Fruit fly (Drosophila melanogaster) whole organism, wandering third instar larva: ENCODE results near the gene mge.

Experiments used
- Abd-B ChIP-seq: fragments of >200 bp; optimal IDR thresholded peaks from 2 replicates; lab custom pipeline; 2017; ENCODE audit warnings: missing biosample characterization, missing genetic modification characterization
- CG32264 ChIP-seq: fragments of 200-800 bp; sonication (Bioruptor generic); optimal IDR thresholded peaks from 2 replicates; lab custom pipeline; 2016; ENCODE audit warnings: missing biosample characterization, missing genetic modification characterization
- CG9705 ChIP-seq: fragments of 200-800 bp; sonication (Bioruptor generic); optimal IDR thresholded peaks from 2 replicates; lab custom pipeline; 2018; ENCODE audit warnings: missing biosample characterization, mild to moderate bottlenecking, missing genetic modification characterization
- CrebA ChIP-seq: fragments of 200-800 bp; sonication (Bioruptor generic); optimal IDR thresholded peaks from 2 replicates; lab custom pipeline; 2016; ENCODE audit warnings: missing biosample characterization, mild to moderate bottlenecking, missing genetic modification characterization, borderline replicate concordance
- Dfd ChIP-seq: fragments of >200 bp; optimal IDR thresholded peaks from 2 replicates; lab custom pipeline; 2017; ENCODE audit warnings: missing biosample characterization, missing genetic modification characterization
- Dif ChIP-seq: fragments of 200-275, 200-300 bp; sonication (Bioruptor generic); optimal IDR thresholded peaks from 2 replicates; lab custom pipeline; 2018; ENCODE audit warnings: missing biosample characterization, missing genetic modification characterization; ENCODE audit not compliant: partially characterized antibody
- GATAd ChIP-seq: sonication (Bioruptor generic); optimal IDR thresholded peaks from 2 replicates; lab custom pipeline; 2016; ENCODE audit warnings: missing biosample characterization, missing genetic modification characterization
- HLH106 ChIP-seq: fragments of 200-800 bp; optimal IDR thresholded peaks from 3 replicates; lab custom pipeline; 2019; ENCODE audit warnings: missing biosample characterization, mild to moderate bottlenecking, missing genetic modification characterization, moderate library complexity
- Hnf4 ChIP-seq: fragments of 200-800 bp; sonication (Bioruptor generic); optimal IDR thresholded peaks from 2 replicates; lab custom pipeline; 2016; ENCODE audit warnings: missing biosample characterization, mild to moderate bottlenecking, missing genetic modification characterization
- Hr78 ChIP-seq: fragments of >200 bp; optimal IDR thresholded peaks from 2 replicates; lab custom pipeline; 2017; ENCODE audit warnings: missing biosample characterization, missing genetic modification characterization
- Hr83 ChIP-seq: fragments of 200-300 bp; sonication (Bioruptor generic); optimal IDR thresholded peaks from 2 replicates; lab custom pipeline; 2016; ENCODE audit warnings: missing biosample characterization, mild to moderate bottlenecking, missing genetic modification characterization, moderate library complexity; ENCODE audit not compliant: poor library complexity, severe bottlenecking
- Jra ChIP-seq: sonication (Bioruptor generic); optimal IDR thresholded peaks from 2 replicates; lab custom pipeline; 2016; ENCODE audit warnings: missing biosample characterization, missing genetic modification characterization
- Mio ChIP-seq: sonication (Bioruptor generic); optimal IDR thresholded peaks from 2 replicates; lab custom pipeline; 2016; ENCODE audit warnings: missing biosample characterization, missing genetic modification characterization
- Myc ChIP-seq: fragments of >200 bp; optimal IDR thresholded peaks from 2 replicates; lab custom pipeline; 2017
- N ChIP-seq: fragments of >200 bp; optimal IDR thresholded peaks from 2 replicates; lab custom pipeline; 2018; ENCODE audit warnings: missing biosample characterization, missing external identifiers, missing genetic modification characterization
- OdsH ChIP-seq: fragments of 200-800 bp; sonication (Bioruptor generic); optimal IDR thresholded peaks from 2 replicates; lab custom pipeline; 2016; ENCODE audit warnings: missing biosample characterization, mild to moderate bottlenecking, missing genetic modification characterization
- Rel ChIP-seq, 2 experiments: fragments of 200-800 bp; sonication (Bioruptor generic) in 1 of 2; optimal IDR thresholded peaks; 2 replicates in 1 of 2; 3 replicates in 1 of 2; lab custom pipeline; 2016 to 2019; ENCODE audit warnings: mild to moderate bottlenecking in 2 of 2, missing biosample characterization in 2 of 2, missing genetic modification characterization in 2 of 2, moderate library complexity in 1 of 2
- Sp1 ChIP-seq: fragments of 200-800 bp; sonication (Bioruptor generic); optimal IDR thresholded peaks from 3 replicates; lab custom pipeline; 2019; ENCODE audit warnings: missing biosample characterization, mild to moderate bottlenecking, missing genetic modification characterization, moderate library complexity
- Vsx2 ChIP-seq: fragments of 200-300, 225-300 bp; sonication (Bioruptor generic); optimal IDR thresholded peaks from 2 replicates; lab custom pipeline; 2018; ENCODE audit warnings: missing biosample characterization, missing genetic modification characterization; ENCODE audit not compliant: partially characterized antibody
- br ChIP-seq: fragments of 200-800 bp; sonication (Bioruptor generic); optimal IDR thresholded peaks from 2 replicates; lab custom pipeline; 2016; ENCODE audit warnings: missing biosample characterization, missing genetic modification characterization
- brk ChIP-seq: fragments of 200-800 bp; sonication (Bioruptor generic); optimal IDR thresholded peaks from 2 replicates; lab custom pipeline; 2016; ENCODE audit warnings: missing biosample characterization, mild to moderate bottlenecking, missing genetic modification characterization
- dl ChIP-seq, 2 experiments: fragments of 175-275, 200-275 bp in 1 of 2; fragments of 200-275 bp in 1 of 2; sonication (Bioruptor generic); optimal IDR thresholded peaks; lab custom pipeline; 2018; ENCODE audit warnings: mild to moderate bottlenecking in 2 of 2, missing biosample characterization in 2 of 2, missing genetic modification characterization in 2 of 2, moderate library complexity in 2 of 2; ENCODE audit not compliant: partially characterized antibody in 2 of 2, insufficient read depth in 1 of 2
- dmrt93B ChIP-seq: fragments of 200-800 bp; sonication (Bioruptor generic); optimal IDR thresholded peaks from 2 replicates; lab custom pipeline; 2018; ENCODE audit warnings: missing biosample characterization, mild to moderate bottlenecking, missing genetic modification characterization
- dsf ChIP-seq: sonication (Bioruptor generic); optimal IDR thresholded peaks from 2 replicates; lab custom pipeline; 2016; ENCODE audit warnings: missing biosample characterization, missing genetic modification characterization, borderline replicate concordance
- ey ChIP-seq: fragments of 200-800 bp; sonication (Bioruptor generic); optimal IDR thresholded peaks from 2 replicates; lab custom pipeline; 2016; ENCODE audit warnings: missing biosample characterization, missing genetic modification characterization
- foxo ChIP-seq, 2 experiments: fragments of 200-800 bp; sonication (Bioruptor generic); optimal IDR thresholded peaks; 2 replicates in 1 of 2; 3 replicates in 1 of 2; lab custom pipeline; 2016 to 2017; ENCODE audit warnings: missing biosample characterization in 2 of 2, missing genetic modification characterization in 2 of 2
- fru ChIP-seq: fragments of 200-800 bp; sonication (Bioruptor generic); optimal IDR thresholded peaks from 3 replicates; lab custom pipeline; 2016; ENCODE audit warnings: missing biosample characterization, mild to moderate bottlenecking, missing genetic modification characterization
- h ChIP-seq: fragments of 200-800 bp; sonication (Bioruptor generic); optimal IDR thresholded peaks from 3 replicates; lab custom pipeline; 2016; ENCODE audit warnings: missing biosample characterization, mild to moderate bottlenecking, missing genetic modification characterization
- jim ChIP-seq: fragments of 175-275, 200-325 bp; sonication (Bioruptor generic); optimal IDR thresholded peaks from 2 replicates; lab custom pipeline; 2016; ENCODE audit warnings: missing biosample characterization, mild to moderate bottlenecking, missing genetic modification characterization
- lola ChIP-seq: fragments of >200 bp; optimal IDR thresholded peaks from 2 replicates; lab custom pipeline; 2017; ENCODE audit warnings: missing biosample characterization, missing genetic modification characterization
- pan ChIP-seq: fragments of >200 bp; optimal IDR thresholded peaks from 2 replicates; lab custom pipeline; 2017
- psq ChIP-seq: fragments of 200-800 bp; sonication (Bioruptor generic); optimal IDR thresholded peaks from 3 replicates; lab custom pipeline; 2017; ENCODE audit warnings: missing biosample characterization, mild to moderate bottlenecking, missing genetic modification characterization, moderate library complexity
- rgr ChIP-seq: fragments of 200-800 bp; sonication (Bioruptor generic); optimal IDR thresholded peaks from 3 replicates; lab custom pipeline; 2016; ENCODE audit warnings: missing biosample characterization, mild to moderate bottlenecking, missing genetic modification characterization
- sage ChIP-seq: fragments of 200-800 bp; sonication (Bioruptor generic); optimal IDR thresholded peaks from 2 replicates; lab custom pipeline; 2016; ENCODE audit warnings: missing biosample characterization, mild to moderate bottlenecking, missing genetic modification characterization
- sv ChIP-seq: fragments of 200-800 bp; sonication (Bioruptor generic); optimal IDR thresholded peaks from 3 replicates; lab custom pipeline; 2016; ENCODE audit warnings: missing biosample characterization, missing genetic modification characterization
- tai ChIP-seq: sonication (Bioruptor generic); optimal IDR thresholded peaks from 2 replicates; lab custom pipeline; 2016; ENCODE audit warnings: missing biosample characterization, missing genetic modification characterization
- usp ChIP-seq: fragments of >200 bp; optimal IDR thresholded peaks from 2 replicates; lab custom pipeline; 2017; ENCODE audit warnings: missing biosample characterization, missing genetic modification characterization
- woc ChIP-seq: sonication (Bioruptor generic); optimal IDR thresholded peaks from 2 replicates; lab custom pipeline; 2016; ENCODE audit warnings: missing biosample characterization, mild to moderate bottlenecking, missing genetic modification characterization

mge gene

dm6 chr3L:3894413-3894812 lies 15.3 kb downstream of the mge start:
- TF ChIP-seq N (GFP tag; lab: Kevin White, UChicago), result no peak
- no peak for TF ChIP-seq sage (GFP tag; lab: Kevin White, UChicago)

- peak; percentile 23 for TF ChIP-seq HLH106 (tag; lab: Kevin White, UChicago)
- TF ChIP-seq Dfd, result no peak
- TF ChIP-seq woc (GFP tag; lab: Kevin White, UChicago), result peak; percentile 32
- TF ChIP-seq h, result peak; percentile 33
- no peak for TF ChIP-seq GATAd (GFP tag; lab: Kevin White, UChicago)
- no peak for TF ChIP-seq Rel (GFP tag; optimal IDR thresholded peaks at IDR 0.05; lab: Kevin White, UChicago)
- TF ChIP-seq Rel (tag; optimal IDR thresholded peaks at IDR 0.05; lab: Kevin White, UChicago), result no peak
- TF ChIP-seq Hr78, result no peak
- peak; percentile 17 for TF ChIP-seq Hnf4
- TF ChIP-seq dsf (GFP tag; lab: Kevin White, UChicago), result no peak
- peak; percentile 53 for TF ChIP-seq rgr (GFP tag; lab: Kevin White, UChicago)
- peak in 1 of 2 experiments; percentile 34 for TF ChIP-seq foxo (GFP tag; optimal IDR thresholded peaks at IDR 0.05; lab: Kevin White, UChicago)
- no peak for TF ChIP-seq pan (lab: Kevin White, UChicago)
- peak; percentile 46 for TF ChIP-seq fru
- no peak for TF ChIP-seq jim (GFP tag; lab: Kevin White, UChicago)
- TF ChIP-seq Mio (GFP tag; lab: Kevin White, UChicago), result no peak
- TF ChIP-seq Jra (GFP tag; lab: Kevin White, UChicago), result no peak
- TF ChIP-seq CG32264, result no peak
- TF ChIP-seq Dif, result no peak
- TF ChIP-seq psq (GFP tag; lab: Kevin White, UChicago), result peak; percentile 28
- no peak for TF ChIP-seq brk (GFP tag; lab: Kevin White, UChicago)
- TF ChIP-seq Abd-B, result no peak
- no peak for TF ChIP-seq usp (GFP tag; lab: Kevin White, UChicago)
- no peak for TF ChIP-seq N (GFP tag; lab: Kevin White, UChicago)
- peak; percentile 55 for TF ChIP-seq OdsH
- TF ChIP-seq CrebA (GFP tag; lab: Kevin White, UChicago), result no peak
- peak; percentile 25 for TF ChIP-seq br (GFP tag; lab: Kevin White, UChicago)
- TF ChIP-seq tai (GFP tag; lab: Kevin White, UChicago), result no peak
- no peak for TF ChIP-seq Vsx2 (GFP tag; lab: Kevin White, UChicago)
- no peak for TF ChIP-seq lola
- peak; percentile 47 for TF ChIP-seq ey (GFP tag; lab: Kevin White, UChicago)
- TF ChIP-seq Myc, result no peak
- TF ChIP-seq CG9705 (GFP tag; lab: Kevin White, UChicago), result no peak
- TF ChIP-seq Hr83 (GFP tag; lab: Kevin White, UChicago), result no peak
- TF ChIP-seq sv (GFP tag; lab: Kevin White, UChicago), result no peak
- TF ChIP-seq dl (GFP tag; optimal IDR thresholded peaks at IDR 0.05; lab: Kevin White, UChicago; ENCODE audit: insufficient read depth in 1 of 2, partially characterized antibody in 2 of 2), result no peak
- TF ChIP-seq sage (GFP tag; lab: Kevin White, UChicago), result no peak
- TF ChIP-seq Sp1 (GFP tag; lab: Kevin White, UChicago), result peak; percentile 54
- no peak for TF ChIP-seq dmrt93B (GFP tag; lab: Kevin White, UChicago)
Measured at dm6 chr3L:3892154-3892624, 17.5 kb downstream of the mge start, which contains the start of gene Fie. Fie (plus strand) TSS chr3L:3892574.

DNA sequence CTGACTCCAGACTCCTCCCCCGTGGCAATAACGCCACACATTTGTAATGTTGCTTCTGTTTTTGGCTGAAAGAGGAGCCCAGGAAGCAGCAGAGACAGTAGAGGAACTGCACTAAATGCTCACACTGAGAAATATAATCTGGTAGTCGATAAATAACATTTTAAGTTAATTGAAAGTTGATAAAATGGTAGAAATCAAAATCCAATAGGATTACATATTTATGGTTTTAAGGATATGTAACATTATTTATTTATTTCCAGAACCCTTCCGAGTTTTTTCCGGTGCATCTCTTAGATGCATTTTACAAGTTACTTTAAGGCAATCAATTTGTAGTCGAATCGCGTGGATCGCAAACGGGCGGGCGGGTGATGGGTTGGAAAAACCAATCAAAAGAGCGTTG lies 18.9 kb downstream of the mge start:
- no peak for TF ChIP-seq h
- no peak for TF ChIP-seq lola
- no peak for TF ChIP-seq Myc
- no peak for TF ChIP-seq N (GFP tag; lab: Kevin White, UChicago)
- no peak for TF ChIP-seq psq (GFP tag; lab: Kevin White, UChicago)
- TF ChIP-seq OdsH, result no peak
- TF ChIP-seq Rel (GFP tag; optimal IDR thresholded peaks at IDR 0.05; lab: Kevin White, UChicago), result no peak
- TF ChIP-seq Rel (tag; optimal IDR thresholded peaks at IDR 0.05; lab: Kevin White, UChicago), result no peak
- TF ChIP-seq brk (GFP tag; lab: Kevin White, UChicago), result no peak
- TF ChIP-seq Hr83 (GFP tag; lab: Kevin White, UChicago), result no peak
- TF ChIP-seq CG32264, result no peak
- TF ChIP-seq fru, result no peak
- TF ChIP-seq Sp1 (GFP tag; lab: Kevin White, UChicago), result no peak
- no peak for TF ChIP-seq Abd-B
- no peak for TF ChIP-seq jim (GFP tag; lab: Kevin White, UChicago)
- no peak for TF ChIP-seq br (GFP tag; lab: Kevin White, UChicago)
- TF ChIP-seq usp (GFP tag; lab: Kevin White, UChicago), result no peak
- TF ChIP-seq Mio (GFP tag; lab: Kevin White, UChicago), result no peak
